Fruit fly (Drosophila melanogaster) whole organism: ENCODE measurements around the gene RpS28b.

ENCODE experiments used
- CG8478 ChIP-seq: fragments of >200 bp; optimal IDR thresholded peaks from 2 replicates; lab custom pipeline; 2018; ENCODE audit warnings: inconsistent platforms
- psq ChIP-seq: fragments of >200 bp; optimal IDR thresholded peaks from 2 replicates; lab custom pipeline; 2017

DNA sequence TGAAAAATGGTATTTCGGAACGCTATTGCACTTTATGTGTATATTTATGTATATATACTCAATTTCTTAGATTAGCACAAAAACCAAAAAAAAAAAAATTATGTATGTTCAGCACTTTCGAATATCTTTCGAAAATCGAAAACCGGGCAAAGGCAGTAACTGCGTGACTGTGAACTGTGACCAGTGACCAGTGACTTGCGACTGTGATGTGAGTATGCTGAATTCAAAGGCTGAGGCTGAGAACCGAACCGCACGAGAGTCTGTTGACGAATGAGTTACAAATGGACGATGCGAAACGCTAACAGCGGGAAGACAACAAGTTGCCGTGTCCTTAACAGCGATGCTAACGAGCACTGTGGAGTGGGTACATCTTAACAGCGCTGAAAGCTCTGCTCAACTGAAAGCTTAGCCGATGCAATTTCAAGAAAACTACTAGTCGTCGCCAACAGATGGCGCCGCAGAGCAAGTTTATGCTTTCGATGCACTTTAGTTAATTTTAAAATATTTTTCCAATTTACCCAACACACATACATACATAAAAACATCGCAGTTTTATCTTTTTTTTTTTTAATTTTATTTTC, 3.8 kb upstream of the RpS28b start, which contains the start of gene CG32700:
- TF ChIP-seq psq (lab: Kevin White, UChicago) (no peak), CG8478 (no peak)
